Worm (Caenorhabditis elegans) whole organism, L4 larva: ENCODE measurements around the gene chd-3.

Source experiments
- aly-2 ChIP-seq: sonication (generic microtip); optimal IDR thresholded peaks from 2 replicates; lab custom pipeline; 2018; ENCODE audit warnings: missing biosample characterization, missing genetic modification characterization
- ama-1 ChIP-seq: fragments of 150-350 bp; optimal IDR thresholded peaks from 2 replicates; lab custom pipeline; 2014; ENCODE audit warnings: inconsistent platforms, mixed read lengths
- ceh-82 ChIP-seq: sonication (generic microtip); optimal IDR thresholded peaks from 2 replicates; lab custom pipeline; 2017; ENCODE audit warnings: missing biosample characterization, missing genetic modification characterization
- gei-8 ChIP-seq: fragments of 200-800 bp; sonication (Bioruptor generic); optimal IDR thresholded peaks from 2 replicates; lab custom pipeline; 2018; ENCODE audit warnings: mild to moderate bottlenecking, missing genetic modification characterization, missing compliant biosample characterization
- hif-1 ChIP-seq, 2 experiments: sonication (generic microtip); optimal IDR thresholded peaks; 2 replicates each; lab custom pipeline; 2016 to 2017; ENCODE audit warnings: missing compliant biosample characterization in 2 of 2, missing genetic modification characterization in 2 of 2, missing genetic modification reagents in 2 of 2, missing genotype in 2 of 2, mild to moderate bottlenecking in 1 of 2
- lir-3 ChIP-seq: sonication (generic microtip); optimal IDR thresholded peaks from 2 replicates; lab custom pipeline; 2016; ENCODE audit warnings: mild to moderate bottlenecking, missing genetic modification characterization, missing compliant biosample characterization
- nhr-28 ChIP-seq: fragments of 150-350 bp; optimal IDR thresholded peaks from 2 replicates; lab custom pipeline; 2014; ENCODE audit warnings: missing biosample characterization, missing genetic modification characterization
- pha-4 ChIP-seq, 2 experiments: fragments of 150-350 bp in 1 of 2; fragments of 200-800 bp in 1 of 2; sonication (Bioruptor generic) in 1 of 2; IDR thresholded peaks in 1 of 2; optimal IDR thresholded peaks in 1 of 2; 2 replicates each; pipeline versions ENCODE4 v1.3.6 to Lab custom; 2014 to 2022; ENCODE audit warnings: missing genetic modification characterization in 2 of 2, missing genetic modification reagents in 2 of 2, missing biosample characterization in 1 of 2, missing compliant biosample characterization in 1 of 2
- snpc-4 ChIP-seq: fragments of 150-350 bp; optimal IDR thresholded peaks from 2 replicates; lab custom pipeline; 2014; ENCODE audit warnings: missing biosample characterization, missing genetic modification characterization
- zag-1 ChIP-seq: fragments of 150-350 bp; optimal IDR thresholded peaks from 2 replicates; lab custom pipeline; 2014; ENCODE audit warnings: missing biosample characterization, missing genetic modification characterization

DNA sequence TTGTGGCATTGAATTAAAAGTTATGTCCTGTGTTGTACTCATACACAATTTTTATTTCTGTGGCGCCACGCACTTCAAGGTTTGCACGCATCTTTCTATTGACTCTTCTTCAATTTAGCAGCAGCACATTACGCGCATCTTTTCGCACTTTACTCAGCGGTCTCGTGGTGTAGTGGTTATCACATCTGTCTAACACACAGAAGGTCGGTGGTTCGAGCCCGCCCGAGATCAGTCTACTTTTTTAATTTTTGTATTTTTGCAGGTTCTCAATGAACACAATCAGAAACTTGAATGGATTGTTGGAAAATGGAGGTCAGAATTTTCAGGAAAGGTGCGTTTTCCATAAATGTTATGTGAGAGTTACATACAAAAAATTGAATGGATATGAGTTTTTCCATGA, 8.9 kb downstream of the chd-3 start:
- TF ChIP-seq pha-4 (GFP tag; IDR thresholded peaks at IDR 0.05; lab: Robert Waterston, UW) (no peak), pha-4 (tag; optimal IDR thresholded peaks at IDR 0.05; lab: Kevin White, UChicago) (no peak), ama-1 (no peak), gei-8 (GFP tag; lab: Kevin White, UChicago) (no peak), hif-1 (tag; optimal IDR thresholded peaks at IDR 0.05; lab: Kevin White, UChicago) (peak in 1 of 2 experiments; percentile 43), aly-2 (tag; lab: Kevin White, UChicago) (no peak), snpc-4 (tag; lab: Kevin White, UChicago) (no peak), ceh-82 (tag; lab: Kevin White, UChicago) (no peak), lir-3 (tag; lab: Kevin White, UChicago) (no peak), zag-1 (tag; lab: Kevin White, UChicago) (no peak), nhr-28 (peak; percentile 43)
